Fruit fly (Drosophila melanogaster): ENCODE data around the gene mib1.

mib1 gene

dm6 chr3L:15977565-15977964 lies 34.0 kb downstream of the mib1 start:
- TF ChIP-seq CG14655 (GFP tag; optimal IDR thresholded peaks at IDR 0.05): no peak
- TF ChIP-seq CG8301 (tag; optimal IDR thresholded peaks at IDR 0.05): no peak
- TF ChIP-seq CG4496 (GFP tag; IDR thresholded peaks at IDR 0.05): peak; percentile 76
- no peak for TF ChIP-seq EcR (GFP tag; optimal IDR thresholded peaks at IDR 0.05)
- TF ChIP-seq CG13204 (GFP tag; optimal IDR thresholded peaks at IDR 0.05): no peak
- TF ChIP-seq CG17806 (tag; optimal IDR thresholded peaks at IDR 0.05): peak; percentile 35
- TF ChIP-seq Pif1B (GFP tag; optimal IDR thresholded peaks at IDR 0.05): no peak
- no peak for TF ChIP-seq gl (tag; optimal IDR thresholded peaks at IDR 0.05)
- no peak for TF ChIP-seq CG9948 (tag; optimal IDR thresholded peaks at IDR 0.05)
- TF ChIP-seq Ets98B (GFP tag; IDR thresholded peaks at IDR 0.05): peak; percentile 74
- TF ChIP-seq CG34367 (tag; optimal IDR thresholded peaks at IDR 0.05): no peak
- TF ChIP-seq fd96Ca (GFP tag; IDR thresholded peaks at IDR 0.05): no peak
- no peak for TF ChIP-seq Pif1A (GFP tag; optimal IDR thresholded peaks at IDR 0.05)
- peak; percentile 72 for TF ChIP-seq CG32121 (GFP tag; IDR thresholded peaks at IDR 0.05)
- TF ChIP-seq CG8159 (tag; optimal IDR thresholded peaks at IDR 0.05): no peak
- TF ChIP-seq D1 (tag; optimal IDR thresholded peaks at IDR 0.05): no peak
- TF ChIP-seq Snoo (tag; optimal IDR thresholded peaks at IDR 0.05): peak; percentile 47
- TF ChIP-seq CG10348 (GFP tag; IDR thresholded peaks at IDR 0.05): no peak
- TF ChIP-seq CG12605 (GFP tag; IDR thresholded peaks at IDR 0.05): peak; percentile 66
- no peak for TF ChIP-seq rn (GFP tag; IDR thresholded peaks at IDR 0.05)
- TF ChIP-seq CG15710 (tag; optimal IDR thresholded peaks at IDR 0.05): no peak

- no peak for TF ChIP-seq CG10348 (GFP tag; IDR thresholded peaks at IDR 0.05)
- peak; percentile 3; the same call in 1 of the 2 replicates for TF ChIP-seq rn (GFP tag; IDR thresholded peaks at IDR 0.05)
- TF ChIP-seq fd96Ca (GFP tag; IDR thresholded peaks at IDR 0.05): 0 out of 3 replicates have a peak, but pooled peaks have one; percentile 24
- peak; percentile 64 for TF ChIP-seq CG12605 (GFP tag; IDR thresholded peaks at IDR 0.05)
- TF ChIP-seq CG13204 (GFP tag; optimal IDR thresholded peaks at IDR 0.05): no peak
- peak; percentile 12; the same call in 1 of the 2 replicates for TF ChIP-seq Ets98B (GFP tag; IDR thresholded peaks at IDR 0.05)
Observed at dm6 chr3L:15976758-15977157, 34.9 kb downstream of the mib1 start, which contains the start of gene CG17029. TSS of gene CG17029 (plus strand) at chr3L:15976870.

- TF ChIP-seq CG15710 (tag; optimal IDR thresholded peaks at IDR 0.05): no peak
- TF ChIP-seq EcR (GFP tag; optimal IDR thresholded peaks at IDR 0.05): peak; percentile 27
Observed at dm6 chr3L:15975068-15975467, 36.5 kb downstream of the mib1 start, which contains the start of gene CG17026. TSS of gene CG17026 (plus strand) at chr3L:15975368.

- TF ChIP-seq CG14655 (GFP tag; optimal IDR thresholded peaks at IDR 0.05): no peak
- no peak for TF ChIP-seq D1 (tag; optimal IDR thresholded peaks at IDR 0.05)
- TF ChIP-seq CG8301 (tag; optimal IDR thresholded peaks at IDR 0.05): no peak
- no peak for TF ChIP-seq CG10348 (GFP tag; IDR thresholded peaks at IDR 0.05)
- TF ChIP-seq CG8159 (tag; optimal IDR thresholded peaks at IDR 0.05): no peak
- no peak for TF ChIP-seq CG17806 (tag; optimal IDR thresholded peaks at IDR 0.05)
- no peak for TF ChIP-seq Pif1A (GFP tag; optimal IDR thresholded peaks at IDR 0.05)
- TF ChIP-seq CG32121 (GFP tag; IDR thresholded peaks at IDR 0.05): no peak
- TF ChIP-seq CG4496 (GFP tag; IDR thresholded peaks at IDR 0.05): no peak
- TF ChIP-seq rn (GFP tag; IDR thresholded peaks at IDR 0.05): no peak
- no peak for TF ChIP-seq Pif1B (GFP tag; optimal IDR thresholded peaks at IDR 0.05)
- no peak for TF ChIP-seq Ets98B (GFP tag; IDR thresholded peaks at IDR 0.05)
- no peak for TF ChIP-seq CG15710 (tag; optimal IDR thresholded peaks at IDR 0.05)
- no peak for TF ChIP-seq EcR (GFP tag; optimal IDR thresholded peaks at IDR 0.05)
- no peak for TF ChIP-seq gl (tag; optimal IDR thresholded peaks at IDR 0.05)
- no peak for TF ChIP-seq CG12605 (GFP tag; IDR thresholded peaks at IDR 0.05)
- no peak for TF ChIP-seq Snoo (tag; optimal IDR thresholded peaks at IDR 0.05)
Observed at dm6 chr3L:15974166-15974565, 37.4 kb downstream of the mib1 start.

- TF ChIP-seq Pif1B (GFP tag; optimal IDR thresholded peaks at IDR 0.05) (no peak), CG13204 (GFP tag; optimal IDR thresholded peaks at IDR 0.05) (no peak), CG4496 (GFP tag; IDR thresholded peaks at IDR 0.05) (no peak), CG17806 (tag; optimal IDR thresholded peaks at IDR 0.05) (no peak), CG10348 (GFP tag; IDR thresholded peaks at IDR 0.05) (no peak), CG12605 (GFP tag; IDR thresholded peaks at IDR 0.05) (no peak)
Observed at dm6 chr3L:15968686-15969085, 42.9 kb downstream of the mib1 start.

dm6 chr3L:15967588-15968500 lies 43.8 kb downstream of the mib1 start, which contains the start of the genes Brr2 and CG10516:
TSS of gene Brr2 (minus strand) at chr3L:15967872.
TSS of gene CG10516 (plus strand) at chr3L:15968204.
- no peak for TF ChIP-seq Ets98B (GFP tag; IDR thresholded peaks at IDR 0.05)
- TF ChIP-seq gl (tag; optimal IDR thresholded peaks at IDR 0.05): no peak
- TF ChIP-seq fd96Ca (GFP tag; IDR thresholded peaks at IDR 0.05): 0 out of 3 replicates have a peak, but pooled peaks have one; percentile 33
- no peak for TF ChIP-seq CG4496 (GFP tag; IDR thresholded peaks at IDR 0.05)
- peak; percentile 93 for TF ChIP-seq EcR (GFP tag; optimal IDR thresholded peaks at IDR 0.05)
- TF ChIP-seq CG34367 (tag; optimal IDR thresholded peaks at IDR 0.05): no peak
- TF ChIP-seq Pif1B (GFP tag; optimal IDR thresholded peaks at IDR 0.05): no peak
- TF ChIP-seq CG32121 (GFP tag; IDR thresholded peaks at IDR 0.05): no peak
- peak; percentile 1 for TF ChIP-seq CG15710 (tag; optimal IDR thresholded peaks at IDR 0.05)
- no peak for TF ChIP-seq CG17806 (tag; optimal IDR thresholded peaks at IDR 0.05)
- no peak for TF ChIP-seq CG12605 (GFP tag; IDR thresholded peaks at IDR 0.05)

Data from whole organism, pupa.